Fruit fly (Drosophila melanogaster): ENCODE data around the gene CG5043.

dm6 chr2L:17421366-17421765 is 12.3 kb upstream of the CG5043 start:
- TF ChIP-seq CG8478 (optimal IDR thresholded peaks at IDR 0.05) (no peak), CTCF (optimal IDR thresholded peaks at IDR 0.05) (no peak)

Data from S2 (cell line).